Worm (Caenorhabditis elegans) whole organism, L2 larva: Measurements from ENCODE around the gene C52B9.4.

Experiments used
- ceh-82 ChIP-seq: fragments of 150-350 bp; optimal IDR thresholded peaks from 2 replicates; lab custom pipeline; 2014; ENCODE audit warnings: missing biosample characterization, missing genetic modification characterization
- elt-3 ChIP-seq: sonication (generic microtip); optimal IDR thresholded peaks from 2 replicates; lab custom pipeline; 2017; ENCODE audit warnings: missing biosample characterization, missing genetic modification characterization
- lsy-2 ChIP-seq, 2 experiments: fragments of 150-350 bp in 1 of 2; sonication (generic microtip) in 1 of 2; optimal IDR thresholded peaks; 2 replicates each; lab custom pipeline; 2014 to 2017; ENCODE audit warnings: missing biosample characterization in 2 of 2, missing genetic modification characterization in 2 of 2
- nhr-11 ChIP-seq: fragments of 150-350 bp; optimal IDR thresholded peaks from 2 replicates; lab custom pipeline; 2014; ENCODE audit warnings: missing biosample characterization, missing genetic modification characterization
- nhr-77 ChIP-seq: fragments of 150-350 bp; optimal IDR thresholded peaks from 2 replicates; lab custom pipeline; 2014; ENCODE audit warnings: missing biosample characterization, missing genetic modification characterization
- sma-9 ChIP-seq, 2 experiments: fragments of 150-350 bp in 1 of 2; sonication (generic microtip) in 1 of 2; optimal IDR thresholded peaks; 2 replicates each; lab custom pipeline; 2014 to 2016; ENCODE audit warnings: missing genetic modification characterization in 2 of 2, mild to moderate bottlenecking in 1 of 2, missing biosample characterization in 1 of 2, missing compliant biosample characterization in 1 of 2, missing genetic modification reagents in 1 of 2, moderate library complexity in 1 of 2
- snpc-4 ChIP-seq: fragments of 150-350 bp; optimal IDR thresholded peaks from 2 replicates; lab custom pipeline; 2014; ENCODE audit warnings: missing biosample characterization, missing genetic modification characterization

DNA sequence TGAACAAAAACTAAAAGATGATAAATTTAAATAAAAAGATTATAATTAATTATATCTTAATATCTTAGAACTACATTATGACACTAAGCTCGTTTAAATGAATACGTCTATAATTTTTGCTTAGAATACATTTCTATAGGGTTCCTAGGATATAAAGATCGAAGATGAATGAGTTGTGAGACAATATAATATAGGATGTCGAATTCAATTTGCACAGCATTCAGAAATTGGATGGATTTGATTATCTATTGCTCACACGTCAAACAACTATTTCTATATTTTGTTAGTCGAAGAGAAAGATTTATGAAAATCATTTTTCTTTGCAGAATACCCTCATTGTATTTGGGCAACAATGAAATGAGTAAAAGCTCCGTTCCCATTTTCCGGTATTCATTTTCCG lies 21.5 kb upstream of the C52B9.4 start:
- TF ChIP-seq sma-9 (GFP tag; optimal IDR thresholded peaks at IDR 0.05; lab: Kevin White, UChicago): peak; percentile 69
- no peak for TF ChIP-seq sma-9 (tag; optimal IDR thresholded peaks at IDR 0.05; lab: Kevin White, UChicago)
- no peak for TF ChIP-seq snpc-4 (tag; lab: Kevin White, UChicago)
- no peak for TF ChIP-seq nhr-11
- TF ChIP-seq elt-3 (tag; lab: Kevin White, UChicago): no peak
- no peak for TF ChIP-seq lsy-2 (tag; optimal IDR thresholded peaks at IDR 0.05; lab: Kevin White, UChicago)
- TF ChIP-seq ceh-82 (tag; lab: Kevin White, UChicago): no peak
- no peak for TF ChIP-seq nhr-77 (tag; lab: Kevin White, UChicago)
